Fruit fly (Drosophila melanogaster) whole organism, embryonic: Measurements from ENCODE around the gene shv.
A peak's percentile ranks its signal among the peaks of the same experiment; 100 is the strongest.

ENCODE experiments used
- Ada2b ChIP-seq: fragments of 200-800 bp; sonication (Bioruptor generic); IDR thresholded peaks from 2 replicates; pipeline ENCODE4 v1.3.6; 2022; ENCODE audit warnings: missing biosample characterization, missing genetic modification characterization
- CG10462 ChIP-seq: fragments of 200-800 bp; sonication (Bioruptor generic); optimal IDR thresholded peaks from 2 replicates; lab custom pipeline; 2016; ENCODE audit warnings: missing biosample characterization, missing genetic modification characterization
- CG11085 ChIP-seq: fragments of 200-800 bp; sonication (Bioruptor generic); IDR thresholded peaks from 2 replicates; pipeline ENCODE4 v1.3.6; 2022; ENCODE audit warnings: missing biosample characterization, missing genetic modification characterization
- CG11504 ChIP-seq: fragments of 200-800 bp; sonication (Bioruptor generic); optimal IDR thresholded peaks from 3 replicates; lab custom pipeline; 2019; ENCODE audit warnings: missing biosample characterization, mild to moderate bottlenecking, missing genetic modification characterization, moderate library complexity
- CG12299 ChIP-seq: fragments of 200-800 bp; sonication (Bioruptor generic); optimal IDR thresholded peaks from 2 replicates; lab custom pipeline; 2018; ENCODE audit warnings: missing biosample characterization, mild to moderate bottlenecking, missing genetic modification characterization
- CG14050 ChIP-seq: fragments of 200-800 bp; sonication (Bioruptor generic); IDR thresholded peaks from 3 replicates; pipeline ENCODE4 v1.3.6; 2022; ENCODE audit warnings: missing biosample characterization, missing genetic modification characterization
- CG15479 ChIP-seq: fragments of 200-800 bp; sonication (Bioruptor generic); optimal IDR thresholded peaks from 3 replicates; lab custom pipeline; 2019; ENCODE audit warnings: missing biosample characterization, mild to moderate bottlenecking, missing genetic modification characterization, moderate library complexity
- CG15514 ChIP-seq: fragments of 200-800 bp; sonication (Bioruptor generic); optimal IDR thresholded peaks from 3 replicates; lab custom pipeline; 2017; ENCODE audit warnings: missing biosample characterization, missing genetic modification characterization, mild to moderate bottlenecking, moderate library complexity, missing genetic modification reagents
- CG16813 ChIP-seq: fragments of 200-800 bp; sonication (Bioruptor generic); IDR thresholded peaks from 3 replicates; pipeline ENCODE4 v1.3.6; 2022; ENCODE audit warnings: missing biosample characterization, missing genetic modification characterization; ENCODE audit not compliant: partially characterized antibody
- CG17328 ChIP-seq: fragments of 200-800 bp; sonication (Bioruptor generic); IDR thresholded peaks from 2 replicates; pipeline ENCODE4 v1.3.6; 2022; ENCODE audit warnings: missing biosample characterization, missing genetic modification characterization
- CG17612 ChIP-seq: fragments of 200-800 bp; sonication (Bioruptor generic); IDR thresholded peaks from 2 replicates; pipeline ENCODE4 v1.3.6; 2022; ENCODE audit warnings: missing biosample characterization, missing genetic modification characterization
- CG17802 ChIP-seq: fragments of 200-800 bp; sonication (Bioruptor generic); optimal IDR thresholded peaks from 2 replicates; lab custom pipeline; 2018; ENCODE audit warnings: missing biosample characterization, mild to moderate bottlenecking, missing genetic modification characterization, moderate library complexity
- CG17912 ChIP-seq: fragments of 200-800 bp; sonication (Bioruptor generic); optimal IDR thresholded peaks from 2 replicates; lab custom pipeline; 2018; ENCODE audit warnings: missing biosample characterization, mild to moderate bottlenecking, missing genetic modification characterization
- CG32532 ChIP-seq: fragments of 200-800 bp; sonication (Bioruptor generic); IDR thresholded peaks from 2 replicates; pipeline ENCODE4 v1.3.6; 2022; ENCODE audit warnings: missing biosample characterization, missing genetic modification characterization
- CG34224 ChIP-seq: fragments of 200-800 bp; sonication (Bioruptor generic); IDR thresholded peaks from 3 replicates; pipeline ENCODE4 v1.3.6; 2022; ENCODE audit warnings: missing biosample characterization, missing genetic modification characterization; ENCODE audit not compliant: partially characterized antibody
- CG4820 ChIP-seq: fragments of 200-800 bp; sonication (Bioruptor generic); optimal IDR thresholded peaks from 3 replicates; lab custom pipeline; 2016; ENCODE audit warnings: missing biosample characterization, missing genetic modification characterization
- CG6854 ChIP-seq: fragments of 200-800 bp; sonication (Bioruptor generic); optimal IDR thresholded peaks from 3 replicates; lab custom pipeline; 2017; ENCODE audit warnings: missing biosample characterization, mild to moderate bottlenecking, missing genetic modification characterization
- Dbx ChIP-seq: fragments of 200-800 bp; sonication (Bioruptor generic); IDR thresholded peaks from 3 replicates; pipeline ENCODE4 v1.3.6; 2022; ENCODE audit warnings: missing biosample characterization, missing genetic modification characterization
- Dek ChIP-seq: fragments of 200-800 bp; sonication (Bioruptor generic); optimal IDR thresholded peaks from 3 replicates; lab custom pipeline; 2019; ENCODE audit warnings: missing biosample characterization, mild to moderate bottlenecking, missing genetic modification characterization, moderate library complexity
- E2f2 ChIP-seq: fragments of 200-800 bp; sonication (Bioruptor generic); IDR thresholded peaks from 2 replicates; pipeline ENCODE4 v1.3.6; 2022; ENCODE audit warnings: missing biosample characterization, missing genetic modification characterization
- Elba2 ChIP-seq: fragments of 200-800 bp; sonication (Bioruptor generic); optimal IDR thresholded peaks from 3 replicates; lab custom pipeline; 2016; ENCODE audit warnings: missing biosample characterization, missing genetic modification characterization
- Ets97D ChIP-seq: fragments of 200-800 bp; sonication (Bioruptor generic); optimal IDR thresholded peaks from 3 replicates; lab custom pipeline; 2016; ENCODE audit warnings: missing biosample characterization, missing genetic modification characterization
- HHEX ChIP-seq: fragments of 200-800 bp; sonication (Bioruptor generic); optimal IDR thresholded peaks from 3 replicates; lab custom pipeline; 2017; ENCODE audit warnings: missing biosample characterization, mild to moderate bottlenecking, missing genetic modification characterization, missing genetic modification reagents
- HLHmδ ChIP-seq: fragments of 200-800 bp; sonication (Bioruptor generic); optimal IDR thresholded peaks from 2 replicates; lab custom pipeline; 2018; ENCODE audit warnings: missing biosample characterization, mild to moderate bottlenecking, missing genetic modification characterization, moderate library complexity
- HmgD ChIP-seq: fragments of 200-800 bp; sonication (Bioruptor generic); optimal IDR thresholded peaks from 3 replicates; lab custom pipeline; 2016; ENCODE audit warnings: missing biosample characterization, missing genetic modification characterization
- Hmr ChIP-seq: fragments of 200-800 bp; sonication (Bioruptor generic); optimal IDR thresholded peaks from 3 replicates; lab custom pipeline; 2017; ENCODE audit warnings: mild to moderate bottlenecking, missing biosample characterization, missing genetic modification reagents, missing genetic modification characterization
- Hr51 ChIP-seq, 2 experiments: fragments of 200-800 bp; sonication (Bioruptor generic); optimal IDR thresholded peaks; 2 replicates in 1 of 2; 3 replicates in 1 of 2; lab custom pipeline; 2016 to 2018; ENCODE audit warnings: missing biosample characterization in 2 of 2, missing genetic modification characterization in 2 of 2, mild to moderate bottlenecking in 1 of 2, moderate library complexity in 1 of 2
- Hsf ChIP-seq: fragments of 200-800 bp; sonication (Bioruptor generic); optimal IDR thresholded peaks from 3 replicates; lab custom pipeline; 2016; ENCODE audit warnings: missing biosample characterization, missing genetic modification characterization
- Jarid2 ChIP-seq: fragments of 200-800 bp; sonication (Bioruptor generic); optimal IDR thresholded peaks from 3 replicates; lab custom pipeline; 2017; ENCODE audit warnings: mild to moderate bottlenecking, missing biosample characterization, missing genetic modification reagents, missing genetic modification characterization
- PHDP ChIP-seq: fragments of 200-800 bp; sonication (Bioruptor generic); optimal IDR thresholded peaks from 3 replicates; lab custom pipeline; 2018; ENCODE audit warnings: missing biosample characterization, mild to moderate bottlenecking, missing genetic modification characterization, moderate library complexity
- Ptx1 ChIP-seq: fragments of 200-800 bp; sonication (Bioruptor generic); IDR thresholded peaks from 2 replicates; pipeline ENCODE4 v1.3.6; 2022; ENCODE audit warnings: missing biosample characterization, missing genetic modification characterization
- Xrp1 ChIP-seq: fragments of 200-800 bp; sonication (Bioruptor generic); IDR thresholded peaks from 2 replicates; pipeline ENCODE4 v1.3.6; 2022; ENCODE audit warnings: missing biosample characterization, missing genetic modification characterization
- bcd ChIP-seq: fragments of 200-800 bp; sonication (Bioruptor generic); optimal IDR thresholded peaks from 2 replicates; lab custom pipeline; 2017; ENCODE audit warnings: missing biosample characterization, mild to moderate bottlenecking, missing genetic modification characterization
- br ChIP-seq: fragments of >200 bp; optimal IDR thresholded peaks from 2 replicates; lab custom pipeline; 2017
- cato ChIP-seq: fragments of 200-800 bp; sonication (Bioruptor generic); optimal IDR thresholded peaks from 2 replicates; lab custom pipeline; 2016; ENCODE audit warnings: missing biosample characterization, missing genetic modification characterization, borderline replicate concordance
- dm ChIP-seq: fragments of 200-800 bp; sonication (Bioruptor generic); optimal IDR thresholded peaks from 3 replicates; lab custom pipeline; 2016; ENCODE audit warnings: missing biosample characterization, missing genetic modification characterization
- emc ChIP-seq: fragments of 200-800 bp; sonication (Bioruptor generic); optimal IDR thresholded peaks from 2 replicates; lab custom pipeline; 2016; ENCODE audit warnings: missing biosample characterization, missing genetic modification characterization
- gfzf ChIP-seq: fragments of 200-800 bp; sonication (Bioruptor generic); optimal IDR thresholded peaks from 2 replicates; lab custom pipeline; 2016; ENCODE audit warnings: missing biosample characterization, mild to moderate bottlenecking, missing genetic modification characterization, moderate library complexity
- gt ChIP-seq: fragments of 200-800 bp; sonication (Bioruptor generic); IDR thresholded peaks from 2 replicates; pipeline ENCODE4 v1.3.6; 2022; ENCODE audit warnings: missing biosample characterization, missing genetic modification characterization
- ham ChIP-seq: fragments of 200-800 bp; sonication (Bioruptor generic); IDR thresholded peaks from 2 replicates; pipeline ENCODE4 v1.3.6; 2022; ENCODE audit warnings: missing biosample characterization, missing genetic modification characterization
- lola ChIP-seq, 3 experiments: fragments of >200 bp in 2 of 3; fragments of 200-800 bp in 1 of 3; sonication (Bioruptor generic) in 1 of 3; optimal IDR thresholded peaks; 2 replicates each; lab custom pipeline; 2017 to 2019; ENCODE audit warnings: missing biosample characterization in 3 of 3, missing genetic modification characterization in 3 of 3, mild to moderate bottlenecking in 1 of 3, moderate library complexity in 1 of 3
- maf-S ChIP-seq: fragments of 200-800 bp; sonication (Bioruptor generic); optimal IDR thresholded peaks from 2 replicates; lab custom pipeline; 2016; ENCODE audit warnings: missing biosample characterization, missing genetic modification characterization
- pb ChIP-seq: fragments of 200-800 bp; sonication (Bioruptor generic); optimal IDR thresholded peaks from 3 replicates; lab custom pipeline; 2016; ENCODE audit warnings: missing biosample characterization, missing genetic modification characterization
- psq ChIP-seq: fragments of 200-800 bp; sonication (Bioruptor generic); optimal IDR thresholded peaks from 2 replicates; lab custom pipeline; 2017; ENCODE audit warnings: missing biosample characterization, missing genetic modification characterization
- sc ChIP-seq, 3 experiments: fragments of >200 bp in 2 of 3; fragments of 200-800 bp in 1 of 3; sonication (Bioruptor generic) in 1 of 3; optimal IDR thresholded peaks; 2 replicates in 2 of 3; 3 replicates in 1 of 3; lab custom pipeline; 2017; ENCODE audit warnings: mild to moderate bottlenecking in 1 of 3, missing biosample characterization in 1 of 3, missing genetic modification characterization in 1 of 3, missing genetic modification reagents in 1 of 3
- unpg ChIP-seq: fragments of 200-800 bp; sonication (Bioruptor generic); optimal IDR thresholded peaks from 3 replicates; lab custom pipeline; 2018; ENCODE audit warnings: missing biosample characterization, mild to moderate bottlenecking, missing genetic modification characterization, moderate library complexity
- zf30C ChIP-seq: fragments of 200-800 bp; sonication (Bioruptor generic); optimal IDR thresholded peaks from 3 replicates; lab custom pipeline; 2018; ENCODE audit warnings: missing biosample characterization, mild to moderate bottlenecking, missing genetic modification characterization

The shv gene

dm6 chr2L:490150-491095 is 37.5 kb downstream of the shv start (continued):
- TF ChIP-seq CG34224 (GFP tag; lab: Robert Waterston, UW) (peak; percentile 88), HHEX (peak; percentile 24), CG11085 (GFP tag; lab: Robert Waterston, UW) (peak; percentile 71), HLHmδ (GFP tag; lab: Kevin White, UChicago) (peak; percentile 45), bcd (peak; percentile 74), CG15514 (GFP tag; lab: Kevin White, UChicago) (peak; percentile 82), CG12299 (no peak), br (lab: Kevin White, UChicago) (no peak), HmgD (GFP tag; lab: Kevin White, UChicago) (peak; percentile 92), CG15479 (GFP tag; lab: Kevin White, UChicago) (peak; percentile 41), CG17328 (GFP tag; lab: Robert Waterston, UW) (peak; percentile 47; the same call in 1 of the 2 replicates), Elba2 (GFP tag; lab: Kevin White, UChicago) (peak; percentile 10), Ets97D (peak; percentile 84), CG4820 (GFP tag; lab: Kevin White, UChicago) (peak; percentile 27), gfzf (GFP tag; lab: Kevin White, UChicago) (peak; percentile 98), Dbx (GFP tag; lab: Robert Waterston, UW) (peak; percentile 93), CG16813 (GFP tag; lab: Robert Waterston, UW) (peak; percentile 30; the same call in 1 of the 3 replicates), zf30C (GFP tag; lab: Kevin White, UChicago) (no peak), Hmr (peak; percentile 75), lola (GFP tag; optimal IDR thresholded peaks at IDR 0.05; lab: Kevin White, UChicago) (peak in 1 of 3 experiments; percentile 18), PHDP (tag; lab: Kevin White, UChicago) (peak; percentile 51), Dek (tag; lab: Kevin White, UChicago) (peak; percentile 87), ham (GFP tag; lab: Robert Waterston, UW) (no peak; the same call in 1 of the 2 replicates), CG32532 (GFP tag; lab: Robert Waterston, UW) (peak; percentile 91), dm (GFP tag; lab: Kevin White, UChicago) (peak; percentile 67), CG6854 (GFP tag; lab: Kevin White, UChicago) (peak; percentile 49), CG11504 (tag; lab: Kevin White, UChicago) (peak; percentile 65), CG14050 (GFP tag; lab: Robert Waterston, UW) (no peak), CG17912 (GFP tag; lab: Kevin White, UChicago) (peak; percentile 83), Xrp1 (GFP tag; lab: Robert Waterston, UW) (peak; percentile 56), unpg (GFP tag; lab: Kevin White, UChicago) (peak; percentile 26), cato (GFP tag; lab: Kevin White, UChicago) (peak; percentile 25), sc (optimal IDR thresholded peaks at IDR 0.05; lab: Kevin White, UChicago) (no peak), sc (GFP tag; optimal IDR thresholded peaks at IDR 0.05; lab: Kevin White, UChicago) (peak; percentile 23), psq (GFP tag; lab: Kevin White, UChicago) (peak; percentile 98), CG10462 (GFP tag; lab: Kevin White, UChicago) (no peak), Hr51 (GFP tag; optimal IDR thresholded peaks at IDR 0.05; lab: Kevin White, UChicago) (peak; percentile 5 to 81), gt (GFP tag; lab: Robert Waterston, UW) (no peak), Ada2b (GFP tag; lab: Robert Waterston, UW) (peak; percentile 45; the same call in 1 of the 2 replicates), Hsf (peak; percentile 77), maf-S (peak; percentile 73), Jarid2 (GFP tag; lab: Kevin White, UChicago) (peak; percentile 96), CG17802 (tag; lab: Kevin White, UChicago) (peak; percentile 20), CG17612 (GFP tag; lab: Robert Waterston, UW) (peak; percentile 63; the same call in 1 of the 2 replicates), E2f2 (GFP tag; lab: Robert Waterston, UW) (peak; percentile 100), Ptx1 (GFP tag; lab: Robert Waterston, UW) (peak; percentile 70), emc (GFP tag; lab: Kevin White, UChicago) (peak; percentile 64), pb (GFP tag; lab: Kevin White, UChicago) (peak; percentile 47)
